Worm (Caenorhabditis elegans): ENCODE results near the gene F49C5.3.

ce11 chrII:12488810-12489209 is 47.5 kb upstream of the F49C5.3 start:
- TF ChIP-seq T22C8.4 (GFP tag; IDR thresholded peaks at IDR 0.05) = no peak
- TF ChIP-seq tab-1 (GFP tag; IDR thresholded peaks at IDR 0.05) = no peak
- no peak for TF ChIP-seq ztf-29 (GFP tag; IDR thresholded peaks at IDR 0.05)
- TF ChIP-seq klf-2 (GFP tag; conservative IDR thresholded peaks at IDR 0.05) = no peak
- no peak for TF ChIP-seq cog-1 (tag; optimal IDR thresholded peaks at IDR 0.05)
- no peak for TF ChIP-seq flt-1 (GFP tag; IDR thresholded peaks at IDR 0.05)
- TF ChIP-seq med-1 (GFP tag; optimal IDR thresholded peaks at IDR 0.05; ENCODE audit: insufficient read depth) = no peak
- no peak for TF ChIP-seq ref-1 (GFP tag; conservative IDR thresholded peaks at IDR 0.05)
- TF ChIP-seq ztf-23 (GFP tag; IDR thresholded peaks at IDR 0.05) = no peak
